Worm (Caenorhabditis elegans): ENCODE results near the gene rgef-1.

DNA sequence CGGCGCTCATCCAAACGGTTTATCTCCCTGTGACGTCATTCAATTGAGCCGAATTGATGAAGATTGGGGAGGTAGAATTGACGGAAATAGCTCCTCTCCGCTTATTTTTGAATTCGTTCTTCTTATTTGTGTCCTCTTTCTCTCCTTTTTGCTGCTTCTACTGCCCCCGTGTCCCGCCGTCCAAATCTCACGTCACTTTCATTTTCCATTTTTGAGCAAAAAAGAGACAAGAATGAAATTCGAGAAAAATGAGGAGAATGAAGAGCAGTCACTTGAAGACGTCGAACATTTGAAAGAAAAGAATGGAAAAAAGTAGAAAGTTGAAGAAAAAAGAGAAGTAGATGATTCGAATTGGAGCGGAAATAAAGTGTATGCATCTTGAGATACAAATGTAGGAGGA, 2.1 kb upstream of the rgef-1 start:
- TF ChIP-seq unc-39 (tag; optimal IDR thresholded peaks at IDR 0.05), result no peak
- TF ChIP-seq R02D3.7 (tag; optimal IDR thresholded peaks at IDR 0.05), result no peak
- no peak for TF ChIP-seq lin-13 (GFP tag; optimal IDR thresholded peaks at IDR 0.05)
- TF ChIP-seq nhr-28 (tag; optimal IDR thresholded peaks at IDR 0.05), result no peak
- TF ChIP-seq lsy-2 (tag; optimal IDR thresholded peaks at IDR 0.05), result no peak
- TF ChIP-seq nhr-237 (tag; optimal IDR thresholded peaks at IDR 0.05), result no peak
- TF ChIP-seq mdt-29 (GFP tag; IDR thresholded peaks at IDR 0.05), result no peak
- TF ChIP-seq zag-1 (tag; optimal IDR thresholded peaks at IDR 0.05), result no peak

All from whole organism, L4 larva.